Worm (Caenorhabditis elegans) whole organism, L3 larva: ENCODE measurements around the gene F28H7.7.
A peak's percentile ranks its signal among the peaks of the same experiment; 100 is the strongest.

Source experiments
- R02D3.7 ChIP-seq: fragments of 150-350 bp; optimal IDR thresholded peaks from 2 replicates; lab custom pipeline; 2014; ENCODE audit warnings: missing biosample characterization, missing genetic modification characterization
- ZK546.5 ChIP-seq: sonication (generic microtip); optimal IDR thresholded peaks from 2 replicates; lab custom pipeline; 2017; ENCODE audit warnings: missing biosample characterization, missing genetic modification characterization
- aly-2 ChIP-seq: fragments of 150-350 bp; optimal IDR thresholded peaks from 2 replicates; lab custom pipeline; 2014; ENCODE audit warnings: missing biosample characterization, missing genetic modification characterization
- ceh-16 ChIP-seq: sonication (generic microtip); optimal IDR thresholded peaks from 2 replicates; lab custom pipeline; 2017; ENCODE audit warnings: missing biosample characterization, missing genetic modification characterization
- ceh-82 ChIP-seq: fragments of 150-350 bp; optimal IDR thresholded peaks from 2 replicates; lab custom pipeline; 2014; ENCODE audit warnings: missing biosample characterization, missing genetic modification characterization
- ceh-9 ChIP-seq: sonication (generic microtip); optimal IDR thresholded peaks from 2 replicates; lab custom pipeline; 2018; ENCODE audit warnings: missing biosample characterization, missing genetic modification characterization
- daf-12 ChIP-seq: fragments of 150-350 bp; optimal IDR thresholded peaks from 2 replicates; lab custom pipeline; 2014; ENCODE audit warnings: missing biosample characterization, missing genetic modification reagents, missing genetic modification characterization
- egl-5 ChIP-seq: fragments of 150-350 bp; optimal IDR thresholded peaks from 2 replicates; lab custom pipeline; 2017; ENCODE audit warnings: missing biosample characterization, missing genetic modification reagents, missing genetic modification characterization, inconsistent platforms
- elt-1 ChIP-seq: fragments of 150-350 bp; optimal IDR thresholded peaks from 2 replicates; lab custom pipeline; 2014; ENCODE audit warnings: missing biosample characterization, missing genetic modification characterization
- elt-2 ChIP-seq: sonication (generic microtip); optimal IDR thresholded peaks from 2 replicates; lab custom pipeline; 2016; ENCODE audit warnings: missing genetic modification reagents, mild to moderate bottlenecking, missing genetic modification characterization, missing compliant biosample characterization
- elt-3 ChIP-seq, 3 experiments: fragments of 150-350 bp in 1 of 3; sonication (generic microtip) in 2 of 3; optimal IDR thresholded peaks; 2 replicates in 2 of 3; 4 replicates in 1 of 3; lab custom pipeline; 2014 to 2017; ENCODE audit warnings: missing biosample characterization in 3 of 3, missing genetic modification characterization in 3 of 3
- eor-1 ChIP-seq, 2 experiments: fragments of 150-350 bp; optimal IDR thresholded peaks; 2 replicates each; lab custom pipeline; 2014 to 2018; ENCODE audit warnings: missing biosample characterization in 2 of 2, missing genetic modification characterization in 2 of 2
- fkh-10 ChIP-seq: sonication (generic microtip); optimal IDR thresholded peaks from 2 replicates; lab custom pipeline; 2017; ENCODE audit warnings: missing biosample characterization, missing genetic modification reagents, missing genetic modification characterization
- fkh-2 ChIP-seq: fragments of 150-350 bp; optimal IDR thresholded peaks from 2 replicates; lab custom pipeline; 2014; ENCODE audit warnings: missing biosample characterization, missing genetic modification reagents, missing genetic modification characterization
- fos-1 ChIP-seq: fragments of 150-350 bp; optimal IDR thresholded peaks from 2 replicates; lab custom pipeline; 2014; ENCODE audit warnings: missing biosample characterization, missing genetic modification characterization
- hmg-11 ChIP-seq: sonication (generic microtip); optimal IDR thresholded peaks from 2 replicates; lab custom pipeline; 2016; ENCODE audit warnings: missing genetic modification characterization, missing compliant biosample characterization
- jun-1 ChIP-seq: fragments of 150-350 bp; optimal IDR thresholded peaks from 2 replicates; lab custom pipeline; 2014; ENCODE audit warnings: missing biosample characterization, missing genetic modification reagents, missing genetic modification characterization
- lin-15B ChIP-seq: fragments of 150-350 bp; optimal IDR thresholded peaks from 2 replicates; lab custom pipeline; 2014; ENCODE audit warnings: missing biosample characterization, missing genetic modification characterization
- nfya-1 ChIP-seq: sonication (generic microtip); optimal IDR thresholded peaks from 2 replicates; lab custom pipeline; 2017; ENCODE audit warnings: missing genetic modification characterization, mild to moderate bottlenecking, missing compliant biosample characterization, antibody characterized with exemption, moderate library complexity; ENCODE audit not compliant: insufficient read depth
- nhr-12 ChIP-seq: fragments of 150-350 bp; optimal IDR thresholded peaks from 2 replicates; lab custom pipeline; 2014; ENCODE audit warnings: missing biosample characterization, missing genetic modification characterization
- nhr-23 ChIP-seq: fragments of 150-350 bp; optimal IDR thresholded peaks from 2 replicates; lab custom pipeline; 2014; ENCODE audit warnings: missing biosample characterization, missing genetic modification reagents, missing genetic modification characterization
- nhr-237 ChIP-seq: fragments of 150-350 bp; optimal IDR thresholded peaks from 2 replicates; lab custom pipeline; 2014; ENCODE audit warnings: missing biosample characterization, missing genetic modification characterization
- nhr-25 ChIP-seq: sonication (generic microtip); optimal IDR thresholded peaks from 2 replicates; lab custom pipeline; 2017; ENCODE audit warnings: missing biosample characterization, missing genetic modification characterization
- nhr-28 ChIP-seq: fragments of 150-350 bp; optimal IDR thresholded peaks from 2 replicates; lab custom pipeline; 2014; ENCODE audit warnings: missing biosample characterization, missing genetic modification characterization
- nhr-67 ChIP-seq: fragments of 150-350 bp; optimal IDR thresholded peaks from 2 replicates; lab custom pipeline; 2014; ENCODE audit warnings: missing biosample characterization, missing genetic modification characterization
- pqm-1 ChIP-seq: fragments of 150-350 bp; optimal IDR thresholded peaks from 2 replicates; lab custom pipeline; 2017; ENCODE audit warnings: missing biosample characterization, missing genetic modification characterization, inconsistent platforms
- sea-2 ChIP-seq: fragments of 150-350 bp; sonication (generic microtip); optimal IDR thresholded peaks from 4 replicates; lab custom pipeline; 2014; ENCODE audit warnings: missing biosample characterization, missing genetic modification reagents, missing genetic modification characterization
- snpc-4 ChIP-seq: fragments of 150-350 bp; optimal IDR thresholded peaks from 2 replicates; lab custom pipeline; 2014; ENCODE audit warnings: missing biosample characterization, missing genetic modification characterization
- unc-39 ChIP-seq: sonication (generic microtip); optimal IDR thresholded peaks from 4 replicates; lab custom pipeline; 2017; ENCODE audit warnings: missing biosample characterization, missing genetic modification characterization
- unc-62 ChIP-seq: fragments of 150-350 bp; sonication (generic microtip); optimal IDR thresholded peaks from 4 replicates; lab custom pipeline; 2014; ENCODE audit warnings: missing biosample characterization, missing genetic modification reagents, missing genetic modification characterization
- zag-1 ChIP-seq: fragments of 150-350 bp; optimal IDR thresholded peaks from 2 replicates; lab custom pipeline; 2014; ENCODE audit warnings: missing biosample characterization, missing genetic modification characterization
- ztf-4 ChIP-seq: fragments of 150-350 bp; optimal IDR thresholded peaks from 2 replicates; lab custom pipeline; 2014; ENCODE audit warnings: missing biosample characterization, missing genetic modification characterization

The F28H7.7 gene

ce11 chrV:10757128-10757527, 3.2 kb upstream of the F28H7.7 start:
- no peak for TF ChIP-seq sea-2 (GFP tag; lab: Kevin White, UChicago)
- peak; percentile 83 for TF ChIP-seq nhr-25 (tag; lab: Kevin White, UChicago)
- TF ChIP-seq nhr-23 (tag; lab: Kevin White, UChicago) = peak; percentile 35
- peak; percentile 40 for TF ChIP-seq egl-5
- no peak for TF ChIP-seq elt-3 (tag; optimal IDR thresholded peaks at IDR 0.05; lab: Kevin White, UChicago)
- TF ChIP-seq ceh-82 (tag; lab: Kevin White, UChicago) = no peak

- TF ChIP-seq unc-62 = no peak
- no peak for TF ChIP-seq nhr-237 (tag; lab: Kevin White, UChicago)
- TF ChIP-seq snpc-4 (tag; lab: Kevin White, UChicago) = no peak
- TF ChIP-seq eor-1 (tag; optimal IDR thresholded peaks at IDR 0.05; lab: Kevin White, UChicago) = no peak
- TF ChIP-seq nhr-67 (tag; lab: Kevin White, UChicago) = no peak
- TF ChIP-seq ZK546.5 (tag; lab: Kevin White, UChicago) = no peak
- no peak for TF ChIP-seq nhr-12 (tag; lab: Kevin White, UChicago)
- TF ChIP-seq fos-1 (tag; lab: Kevin White, UChicago) = no peak
- TF ChIP-seq daf-12 = no peak
- TF ChIP-seq nfya-1 (tag; lab: Kevin White, UChicago) = no peak
- TF ChIP-seq fkh-2 (tag; lab: Kevin White, UChicago) = no peak
- no peak for TF ChIP-seq unc-39 (tag; lab: Kevin White, UChicago)
- TF ChIP-seq lin-15B (tag; lab: Kevin White, UChicago) = no peak
- no peak for TF ChIP-seq ceh-9 (tag; lab: Kevin White, UChicago)
Observed at ce11 chrV:10756698-10757097, 2.7 kb upstream of the F28H7.7 start, which contains the start of gene irld-6. Gene irld-6 (minus strand): TSS chrV:10756798.

ce11 chrV:10750630-10751029, 3.3 kb downstream of the F28H7.7 start, which contains the start of gene F28H7.3:
Gene F28H7.3 (minus strand): TSS chrV:10750788.
- TF ChIP-seq ztf-4 = no peak
- TF ChIP-seq aly-2 (tag; lab: Kevin White, UChicago) = no peak
- no peak for TF ChIP-seq zag-1 (tag; lab: Kevin White, UChicago)
- peak; percentile 61 for TF ChIP-seq jun-1 (tag; lab: Kevin White, UChicago)
- TF ChIP-seq ceh-16 = no peak
- no peak for TF ChIP-seq R02D3.7 (tag; lab: Kevin White, UChicago)
- no peak for TF ChIP-seq nhr-67 (tag; lab: Kevin White, UChicago)
- TF ChIP-seq ceh-9 (tag; lab: Kevin White, UChicago) = no peak
- TF ChIP-seq fkh-10 = no peak
- TF ChIP-seq elt-2 (tag; lab: Kevin White, UChicago) = peak; percentile 95
- TF ChIP-seq pqm-1 (tag; lab: Kevin White, UChicago) = peak; percentile 96
- TF ChIP-seq nhr-28 (tag; lab: Kevin White, UChicago) = no peak
- no peak for TF ChIP-seq elt-1
- no peak for TF ChIP-seq fkh-2 (tag; lab: Kevin White, UChicago)
- TF ChIP-seq unc-39 (tag; lab: Kevin White, UChicago) = no peak
- TF ChIP-seq hmg-11 (tag; lab: Kevin White, UChicago) = no peak

ce11 chrV:10747263-10747951, 6.5 kb downstream of the F28H7.7 start, which contains the start of the genes selt-1.2 and F28H7.2:
Gene selt-1.2 (minus strand): TSS chrV:10747363.
Gene F28H7.2 (plus strand): TSS chrV:10747901.
- TF ChIP-seq nhr-12 (tag; lab: Kevin White, UChicago) (no peak), pqm-1 (tag; lab: Kevin White, UChicago) (peak; percentile 40)
- TF ChIP-seq, all 47 proteins: peak for 1

- no peak for TF ChIP-seq sea-2 (GFP tag; lab: Kevin White, UChicago)
- no peak for TF ChIP-seq ceh-16
Observed at ce11 chrV:10745034-10745433, 8.9 kb downstream of the F28H7.7 start, which contains the start of gene srj-21. Gene srj-21 (plus strand): TSS chrV:10745334.
